Fruit fly (Drosophila melanogaster): Measurements from ENCODE around the gene CG34031.

The CG34031 gene

dm6 chr3L:23174146-23174545 is at the start of gene CG34031:
Gene CG34031 (plus strand): TSS chr3L:23174446.
- TF ChIP-seq noc (tag; optimal IDR thresholded peaks at IDR 0.05), result no peak

- no peak for TF ChIP-seq noc (tag; optimal IDR thresholded peaks at IDR 0.05)
These were observed 48.5 kb upstream of the CG34031 start, which contains the start of gene CG33217 for dm6 chr3L:23125736-23126135. Gene CG33217 (plus strand): TSS chr3L:23126025.

dm6 chr3L:23150297-23150919 is 23.8 kb upstream of the CG34031 start, which contains the start of gene Vps11:
Gene Vps11 (minus strand): TSS chr3L:23150499.
- TF ChIP-seq noc (tag; optimal IDR thresholded peaks at IDR 0.05), result no peak

dm6 chr3L:23206424-23206823 is 32.2 kb downstream of the CG34031 start, which contains the start of gene nAChRalpha4:
Gene nAChRalpha4 (plus strand): TSS chr3L:23206669.
- no peak for TF ChIP-seq noc (tag; optimal IDR thresholded peaks at IDR 0.05)

dm6 chr3L:23207061-23207460 is 32.8 kb downstream of the CG34031 start:
- TF ChIP-seq noc (tag; optimal IDR thresholded peaks at IDR 0.05), result no peak

dm6 chr3L:23214158-23214557 is 39.9 kb downstream of the CG34031 start:
- no peak for TF ChIP-seq noc (tag; optimal IDR thresholded peaks at IDR 0.05)
